Worm (Caenorhabditis elegans) whole organism, L4 larva: ENCODE data around the gene nop-1.

ENCODE experiments used
- F10B5.3 ChIP-seq: sonication (generic microtip); optimal IDR thresholded peaks from 2 replicates; lab custom pipeline; 2016; ENCODE audit warnings: mild to moderate bottlenecking, missing genetic modification characterization, missing compliant biosample characterization
- F37D6.2 ChIP-seq: sonication (generic microtip); optimal IDR thresholded peaks from 2 replicates; lab custom pipeline; 2016; ENCODE audit warnings: mild to moderate bottlenecking, missing genetic modification characterization, missing compliant biosample characterization
- F49E8.2 ChIP-seq: sonication (generic microtip); optimal IDR thresholded peaks from 2 replicates; lab custom pipeline; 2016; ENCODE audit warnings: missing compliant biosample characterization, mild to moderate bottlenecking, missing genetic modification characterization, borderline replicate concordance
- T26A8.4 ChIP-seq: fragments of 200-800 bp; sonication (Bioruptor generic); IDR thresholded peaks from 2 replicates; pipeline ENCODE4 v1.3.6; 2022; ENCODE audit warnings: missing genetic modification characterization, missing compliant biosample characterization
- Y105C5A.15 ChIP-seq: fragments of 200-800 bp; sonication (Bioruptor generic); IDR thresholded peaks from 2 replicates; pipeline ENCODE4 v1.3.6; 2022; ENCODE audit warnings: missing genetic modification characterization, missing compliant biosample characterization
- Y48G9A.11 ChIP-seq: fragments of 200-800 bp; sonication (Bioruptor generic); IDR thresholded peaks from 2 replicates; pipeline ENCODE4 v1.3.6; 2022; ENCODE audit warnings: missing genetic modification reagents, missing genetic modification characterization, missing compliant biosample characterization
- Y5F2A.4 ChIP-seq: fragments of 200-800 bp; sonication (Bioruptor generic); optimal IDR thresholded peaks from 2 replicates; lab custom pipeline; 2018; ENCODE audit warnings: mild to moderate bottlenecking, missing genetic modification characterization, missing compliant biosample characterization
- Y75B8A.6 ChIP-seq: fragments of 200-800 bp; sonication (Bioruptor generic); IDR thresholded peaks from 2 replicates; pipeline ENCODE4 v1.3.6; 2022; ENCODE audit warnings: missing genetic modification reagents, missing genetic modification characterization, missing compliant biosample characterization
- ZK337.2 ChIP-seq: fragments of 200-800 bp; sonication (Bioruptor generic); IDR thresholded peaks from 2 replicates; pipeline ENCODE4 v1.3.6; 2022; ENCODE audit warnings: missing genetic modification reagents, missing genetic modification characterization, missing compliant biosample characterization
- ZK546.5 ChIP-seq, 2 experiments: sonication (generic microtip); optimal IDR thresholded peaks; 2 replicates each; lab custom pipeline; 2017; ENCODE audit warnings: missing biosample characterization in 2 of 2, missing genetic modification characterization in 2 of 2
- ama-1 ChIP-seq: fragments of 150-350 bp; optimal IDR thresholded peaks from 2 replicates; lab custom pipeline; 2014; ENCODE audit warnings: inconsistent platforms, mixed read lengths
- arid-1 ChIP-seq: fragments of 200-800 bp; sonication (Bioruptor generic); conservative IDR thresholded peaks from 2 replicates; pipeline ENCODE4 v1.3.6; 2022; ENCODE audit warnings: missing genetic modification reagents, missing genetic modification characterization, missing compliant biosample characterization
- attf-4 ChIP-seq: sonication (generic microtip); optimal IDR thresholded peaks from 3 replicates; lab custom pipeline; 2017; ENCODE audit warnings: missing biosample characterization, missing genetic modification characterization
- ceh-20 ChIP-seq: fragments of 200-800 bp; sonication (Bioruptor generic); IDR thresholded peaks from 2 replicates; pipeline ENCODE4 v1.3.6; 2022; ENCODE audit warnings: missing genetic modification reagents, missing genetic modification characterization, missing compliant biosample characterization
- ceh-32 ChIP-seq: sonication (generic microtip); optimal IDR thresholded peaks from 2 replicates; lab custom pipeline; 2016; ENCODE audit warnings: mild to moderate bottlenecking, missing genetic modification characterization, missing compliant biosample characterization; ENCODE audit not compliant: poor library complexity
- cey-2 ChIP-seq: sonication (generic microtip); optimal IDR thresholded peaks from 3 replicates; lab custom pipeline; 2017; ENCODE audit warnings: missing genetic modification characterization, mild to moderate bottlenecking, missing compliant biosample characterization, antibody characterized with exemption, borderline replicate concordance; ENCODE audit not compliant: insufficient read depth
- daf-12 ChIP-seq: fragments of 150-350 bp; optimal IDR thresholded peaks from 2 replicates; lab custom pipeline; 2014; ENCODE audit warnings: missing biosample characterization, missing genetic modification reagents, missing genetic modification characterization
- daf-8 ChIP-seq: fragments of 200-800 bp; sonication (Bioruptor generic); IDR thresholded peaks from 2 replicates; pipeline ENCODE4 v1.3.6; 2022; ENCODE audit warnings: missing genetic modification characterization, missing compliant biosample characterization
- dmd-9 ChIP-seq: fragments of 200-800 bp; sonication (Bioruptor generic); IDR thresholded peaks from 2 replicates; pipeline ENCODE4 v1.3.6; 2022; ENCODE audit warnings: missing genetic modification reagents, missing genetic modification characterization, missing compliant biosample characterization
- dve-1 ChIP-seq: sonication (generic microtip); optimal IDR thresholded peaks from 2 replicates; lab custom pipeline; 2017; ENCODE audit warnings: antibody characterized with exemption, mild to moderate bottlenecking, missing genetic modification characterization, missing compliant biosample characterization; ENCODE audit not compliant: insufficient read depth
- egl-27 ChIP-seq: sonication (generic microtip); optimal IDR thresholded peaks from 3 replicates; lab custom pipeline; 2017; ENCODE audit warnings: missing biosample characterization, missing genetic modification reagents, missing genetic modification characterization
- fos-1 ChIP-seq: fragments of 150-350 bp; optimal IDR thresholded peaks from 2 replicates; lab custom pipeline; 2014; ENCODE audit warnings: missing biosample characterization, missing genetic modification characterization
- hif-1 ChIP-seq, 2 experiments: sonication (generic microtip); optimal IDR thresholded peaks; 2 replicates each; lab custom pipeline; 2016 to 2017; ENCODE audit warnings: missing compliant biosample characterization in 2 of 2, missing genetic modification characterization in 2 of 2, missing genetic modification reagents in 2 of 2, missing genotype in 2 of 2, mild to moderate bottlenecking in 1 of 2
- hlh-11 ChIP-seq: fragments of 200-800 bp; sonication (Bioruptor generic); optimal IDR thresholded peaks from 2 replicates; lab custom pipeline; 2018; ENCODE audit warnings: mild to moderate bottlenecking, missing genetic modification characterization, missing compliant biosample characterization
- jun-1 ChIP-seq: fragments of 150-350 bp; optimal IDR thresholded peaks from 2 replicates; lab custom pipeline; 2014; ENCODE audit warnings: missing biosample characterization, missing genetic modification reagents, missing genetic modification characterization
- lim-7 ChIP-seq: fragments of 200-800 bp; sonication (Bioruptor generic); IDR thresholded peaks from 2 replicates; pipeline ENCODE4 v1.3.6; 2022; ENCODE audit warnings: missing genetic modification characterization, missing compliant biosample characterization
- lin-15B ChIP-seq: fragments of 150-350 bp; sonication (generic microtip); optimal IDR thresholded peaks from 3 replicates; lab custom pipeline; 2014; ENCODE audit warnings: missing biosample characterization, missing genetic modification characterization
- lin-29 ChIP-seq: fragments of 200-800 bp; sonication (Bioruptor generic); IDR thresholded peaks from 2 replicates; pipeline ENCODE4 v1.3.6; 2022; ENCODE audit warnings: missing genetic modification reagents, missing genetic modification characterization, missing compliant biosample characterization
- lin-39 ChIP-seq: fragments of 150-350 bp; optimal IDR thresholded peaks from 2 replicates; lab custom pipeline; 2014; ENCODE audit warnings: missing biosample characterization, missing genetic modification reagents, missing genetic modification characterization
- lir-3 ChIP-seq: sonication (generic microtip); optimal IDR thresholded peaks from 2 replicates; lab custom pipeline; 2016; ENCODE audit warnings: mild to moderate bottlenecking, missing genetic modification characterization, missing compliant biosample characterization
- madf-5 ChIP-seq, 2 experiments: fragments of 200-800 bp; sonication (Bioruptor generic); IDR thresholded peaks; 2 replicates each; pipeline ENCODE4 v1.3.6; 2022; ENCODE audit warnings: missing compliant biosample characterization in 2 of 2, missing genetic modification characterization in 2 of 2
- mep-1 ChIP-seq: fragments of 150-350 bp; sonication (generic microtip); optimal IDR thresholded peaks from 3 replicates; lab custom pipeline; 2014; ENCODE audit warnings: missing biosample characterization, missing genetic modification characterization
- mes-2 ChIP-seq: sonication (generic microtip); optimal IDR thresholded peaks from 2 replicates; lab custom pipeline; 2016; ENCODE audit warnings: missing genotype, mild to moderate bottlenecking, missing genetic modification characterization, missing compliant biosample characterization; ENCODE audit not compliant: poor library complexity, severe bottlenecking
- mxl-3 ChIP-seq: fragments of 200-800 bp; sonication (Bioruptor generic); optimal IDR thresholded peaks from 2 replicates; lab custom pipeline; 2018; ENCODE audit warnings: mild to moderate bottlenecking, missing genetic modification characterization, missing compliant biosample characterization
- nhr-10 ChIP-seq: fragments of 150-350 bp; optimal IDR thresholded peaks from 2 replicates; lab custom pipeline; 2014; ENCODE audit warnings: missing biosample characterization, missing genetic modification characterization
- nhr-11 ChIP-seq: fragments of 150-350 bp; optimal IDR thresholded peaks from 2 replicates; lab custom pipeline; 2014; ENCODE audit warnings: missing biosample characterization, missing genetic modification characterization
- nhr-237 ChIP-seq: sonication (generic microtip); optimal IDR thresholded peaks from 2 replicates; lab custom pipeline; 2017; ENCODE audit warnings: missing biosample characterization, missing genetic modification characterization
- nhr-41 ChIP-seq: fragments of 200-800 bp; sonication (Bioruptor generic); IDR thresholded peaks from 2 replicates; pipeline ENCODE4 v1.3.6; 2022; ENCODE audit warnings: missing genetic modification reagents, missing genetic modification characterization, missing compliant biosample characterization
- nhr-76 ChIP-seq: fragments of 150-350 bp; optimal IDR thresholded peaks from 2 replicates; lab custom pipeline; 2014; ENCODE audit warnings: missing biosample characterization, missing genetic modification characterization
- php-3 ChIP-seq: fragments of 200-800 bp; sonication (Bioruptor generic); IDR thresholded peaks from 2 replicates; pipeline ENCODE4 v1.3.6; 2022; ENCODE audit warnings: missing genetic modification reagents, missing genetic modification characterization, missing compliant biosample characterization
- pqm-1 ChIP-seq: sonication (generic microtip); optimal IDR thresholded peaks from 2 replicates; lab custom pipeline; 2017; ENCODE audit warnings: missing biosample characterization, missing genetic modification characterization
- rbr-2 ChIP-seq: sonication (generic microtip); optimal IDR thresholded peaks from 2 replicates; lab custom pipeline; 2016; ENCODE audit warnings: missing genotype, missing genetic modification characterization, missing compliant biosample characterization
- sdz-12 ChIP-seq: fragments of 200-800 bp; sonication (Bioruptor generic); optimal IDR thresholded peaks from 2 replicates; lab custom pipeline; 2018; ENCODE audit warnings: mild to moderate bottlenecking, missing genetic modification characterization, missing compliant biosample characterization
- set-16 ChIP-seq: fragments of 200-800 bp; sonication (Bioruptor generic); IDR thresholded peaks from 2 replicates; pipeline ENCODE4 v1.3.6; 2022; ENCODE audit warnings: missing genetic modification reagents, missing genetic modification characterization, missing compliant biosample characterization
- spr-1 ChIP-seq: sonication (generic microtip); optimal IDR thresholded peaks from 2 replicates; lab custom pipeline; 2016; ENCODE audit warnings: mild to moderate bottlenecking, missing genetic modification characterization, missing compliant biosample characterization
- tra-1 ChIP-seq: fragments of 200-800 bp; sonication (Bioruptor generic); IDR thresholded peaks from 2 replicates; pipeline ENCODE4 v1.3.6; 2022; ENCODE audit warnings: missing genetic modification reagents, missing genetic modification characterization, missing compliant biosample characterization
- unc-130 ChIP-seq: sonication (generic microtip); optimal IDR thresholded peaks from 2 replicates; lab custom pipeline; 2016; ENCODE audit warnings: missing genetic modification reagents, missing genetic modification characterization, missing compliant biosample characterization
- unc-39 ChIP-seq: sonication (generic microtip); optimal IDR thresholded peaks from 2 replicates; lab custom pipeline; 2017; ENCODE audit warnings: missing biosample characterization, missing genetic modification characterization
- zfp-2 ChIP-seq: sonication (generic microtip); optimal IDR thresholded peaks from 2 replicates; lab custom pipeline; 2016; ENCODE audit warnings: mild to moderate bottlenecking, missing genetic modification characterization, missing compliant biosample characterization
- zfp-3 ChIP-seq: fragments of 200-800 bp; sonication (Bioruptor generic); conservative IDR thresholded peaks from 2 replicates; pipeline ENCODE4 v1.3.6; 2022; ENCODE audit warnings: missing genetic modification reagents, missing genetic modification characterization, missing compliant biosample characterization
- zip-2 ChIP-seq: fragments of 150-350 bp; optimal IDR thresholded peaks from 2 replicates; lab custom pipeline; 2014; ENCODE audit warnings: missing biosample characterization, missing genetic modification characterization
- ztf-11 ChIP-seq: fragments of 150-350 bp; optimal IDR thresholded peaks from 2 replicates; lab custom pipeline; 2014; ENCODE audit warnings: missing biosample characterization, missing genetic modification characterization

The nop-1 gene

DNA sequence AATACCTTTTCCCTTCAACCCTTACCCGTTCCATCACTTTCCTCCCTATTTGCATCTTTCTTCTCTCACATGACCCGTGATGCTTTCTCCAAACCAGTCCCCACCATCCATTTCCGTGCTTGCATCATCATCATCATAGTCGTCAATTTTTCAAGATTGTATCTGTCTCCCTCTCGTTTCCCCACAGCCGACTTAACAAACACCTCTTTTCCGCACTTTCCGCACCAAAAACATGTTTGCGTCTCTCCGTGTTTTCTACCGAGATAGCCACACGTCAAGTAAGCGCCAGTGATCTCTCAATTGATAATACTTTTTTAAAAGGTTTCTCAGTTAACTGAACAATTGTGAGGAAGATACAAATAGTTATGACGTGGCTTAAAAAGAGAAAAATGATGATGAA, 20.5 kb upstream of the nop-1 start (continued):
- TF ChIP-seq madf-5 (GFP tag; IDR thresholded peaks at IDR 0.05; lab: Robert Waterston, UW) = no peak
- no peak for TF ChIP-seq jun-1 (tag; lab: Kevin White, UChicago)
- no peak for TF ChIP-seq php-3
- no peak for TF ChIP-seq unc-39 (tag; lab: Kevin White, UChicago)
- TF ChIP-seq Y5F2A.4 = no peak
- no peak for TF ChIP-seq lir-3 (tag; lab: Kevin White, UChicago)
- no peak for TF ChIP-seq nhr-41 (GFP tag; lab: Robert Waterston, UW)
- peak; percentile 44 for TF ChIP-seq mes-2 (tag; lab: Kevin White, UChicago)
- TF ChIP-seq spr-1 = peak; percentile 54
- TF ChIP-seq rbr-2 (tag; lab: Kevin White, UChicago) = peak; percentile 66
- no peak for TF ChIP-seq ZK337.2 (GFP tag; lab: Robert Waterston, UW)
- TF ChIP-seq unc-130 (GFP tag; lab: Kevin White, UChicago) = no peak
- no peak for TF ChIP-seq ztf-11
- TF ChIP-seq lin-39 (tag; lab: Kevin White, UChicago) = peak; percentile 64
- no peak for TF ChIP-seq F37D6.2 (tag; lab: Kevin White, UChicago)
- no peak for TF ChIP-seq egl-27 (tag; lab: Kevin White, UChicago)
- no peak for TF ChIP-seq pqm-1 (tag; lab: Kevin White, UChicago)
- TF ChIP-seq dmd-9 (GFP tag; lab: Robert Waterston, UW) = no peak
- no peak for TF ChIP-seq lin-15B (tag; lab: Kevin White, UChicago)
- TF ChIP-seq F49E8.2 (tag; lab: Kevin White, UChicago) = no peak
- no peak for TF ChIP-seq daf-12 (tag; lab: Kevin White, UChicago)
- no peak for TF ChIP-seq set-16
- TF ChIP-seq sdz-12 (GFP tag; lab: Kevin White, UChicago) = no peak
- TF ChIP-seq Y105C5A.15 = no peak
- TF ChIP-seq daf-8 (GFP tag; lab: Robert Waterston, UW) = no peak
- no peak for TF ChIP-seq fos-1 (tag; lab: Kevin White, UChicago)
- TF ChIP-seq nhr-237 (tag; lab: Kevin White, UChicago) = no peak
- peak; percentile 56 for TF ChIP-seq ama-1 (lab: Kevin White, UChicago)
- TF ChIP-seq mep-1 (tag; lab: Kevin White, UChicago) = peak; percentile 85
- TF ChIP-seq mxl-3 (GFP tag; lab: Kevin White, UChicago) = peak; percentile 83
- TF ChIP-seq lim-7 (GFP tag; lab: Robert Waterston, UW) = no peak
- peak; percentile 67 for TF ChIP-seq ceh-20 (GFP tag; lab: Robert Waterston, UW)
- peak; percentile 14 for TF ChIP-seq zip-2 (tag; lab: Kevin White, UChicago)
- TF ChIP-seq T26A8.4 (GFP tag; lab: Robert Waterston, UW) = peak; percentile 67; the same call in 1 of the 2 replicates
- TF ChIP-seq nhr-10 (tag; lab: Kevin White, UChicago) = no peak
- TF ChIP-seq nhr-76 (tag; lab: Kevin White, UChicago) = no peak
- peak; percentile 93 for TF ChIP-seq hlh-11
- 0 out of 2 replicates have a peak, but pooled peaks have one; percentile 11 for TF ChIP-seq tra-1 (GFP tag; lab: Robert Waterston, UW)
- TF ChIP-seq zfp-2 (tag; lab: Kevin White, UChicago) = no peak
- no peak for TF ChIP-seq attf-4 (tag; lab: Kevin White, UChicago)
- TF ChIP-seq arid-1 (GFP tag; lab: Robert Waterston, UW) = peak; percentile 9; the same call in 1 of the 2 replicates
- 0 out of 2 replicates have a peak, but pooled peaks have one; percentile 8 for TF ChIP-seq zfp-3 (GFP tag; lab: Robert Waterston, UW)
- no peak for TF ChIP-seq Y48G9A.11 (GFP tag; lab: Robert Waterston, UW)
- TF ChIP-seq hif-1 (tag; optimal IDR thresholded peaks at IDR 0.05; lab: Kevin White, UChicago) = peak in 1 of 2 experiments; percentile 53
- peak; percentile 64 for TF ChIP-seq nhr-11 (tag; lab: Kevin White, UChicago)
- TF ChIP-seq F10B5.3 (tag; lab: Kevin White, UChicago) = no peak
- TF ChIP-seq Y75B8A.6 (GFP tag; lab: Robert Waterston, UW) = no peak
- no peak for TF ChIP-seq lin-29
- peak; percentile 91 for TF ChIP-seq dve-1 (tag; lab: Kevin White, UChicago)
- TF ChIP-seq ceh-32 (tag; lab: Kevin White, UChicago) = no peak
- TF ChIP-seq cey-2 (tag; lab: Kevin White, UChicago) = peak; percentile 85
- TF ChIP-seq ZK546.5 (tag; optimal IDR thresholded peaks at IDR 0.05; lab: Kevin White, UChicago) = no peak
